Fruit fly (Drosophila melanogaster) whole organism, embryonic: ENCODE measurements around the gene AP-1mu.

Experiments used
- ATbp ChIP-seq: fragments of 200-800 bp; sonication (Bioruptor generic); optimal IDR thresholded peaks from 2 replicates; lab custom pipeline; 2017; ENCODE audit warnings: missing biosample characterization, mild to moderate bottlenecking, missing genetic modification characterization, missing genetic modification reagents
- Atf6 ChIP-seq: fragments of 200-800 bp; sonication (Bioruptor generic); IDR thresholded peaks from 2 replicates; pipeline ENCODE4 v1.3.6; 2022; ENCODE audit warnings: missing biosample characterization, missing genetic modification characterization
- Bgb ChIP-seq: fragments of 200-800 bp; sonication (Bioruptor generic); IDR thresholded peaks from 2 replicates; pipeline ENCODE4 v1.3.6; 2022; ENCODE audit warnings: missing biosample characterization, missing genetic modification characterization; ENCODE audit not compliant: partially characterized antibody
- CG10209 ChIP-seq: fragments of 200-800 bp; sonication (Bioruptor generic); optimal IDR thresholded peaks from 3 replicates; lab custom pipeline; 2017; ENCODE audit warnings: missing biosample characterization, mild to moderate bottlenecking, missing genetic modification characterization, missing genetic modification reagents
- CG1024 ChIP-seq: fragments of 200-800 bp; sonication (Bioruptor generic); IDR thresholded peaks from 2 replicates; pipeline ENCODE4 v1.3.6; 2022; ENCODE audit warnings: missing biosample characterization, missing genetic modification characterization
- CG1233 ChIP-seq: fragments of 200-800 bp; sonication (Bioruptor generic); optimal IDR thresholded peaks from 4 replicates; lab custom pipeline; 2018; ENCODE audit warnings: missing biosample characterization, mild to moderate bottlenecking, missing genetic modification characterization
- CG12391 ChIP-seq: fragments of 200-800 bp; sonication (Bioruptor generic); optimal IDR thresholded peaks from 3 replicates; lab custom pipeline; 2018; ENCODE audit warnings: missing biosample characterization, mild to moderate bottlenecking, missing genetic modification characterization, moderate library complexity
- CG12659 ChIP-seq: fragments of 200-800 bp; sonication (Bioruptor generic); optimal IDR thresholded peaks from 3 replicates; lab custom pipeline; 2017; ENCODE audit warnings: mild to moderate bottlenecking, missing biosample characterization, missing genetic modification reagents, missing genetic modification characterization
- CG15269 ChIP-seq: fragments of 200-800 bp; sonication (Bioruptor generic); optimal IDR thresholded peaks from 2 replicates; lab custom pipeline; 2018; ENCODE audit warnings: missing biosample characterization, mild to moderate bottlenecking, missing genetic modification characterization, moderate library complexity
- CG17612 ChIP-seq: fragments of 200-800 bp; sonication (Bioruptor generic); IDR thresholded peaks from 2 replicates; pipeline ENCODE4 v1.3.6; 2022; ENCODE audit warnings: missing biosample characterization, missing genetic modification characterization
- CG17912 ChIP-seq: fragments of 200-800 bp; sonication (Bioruptor generic); optimal IDR thresholded peaks from 2 replicates; lab custom pipeline; 2018; ENCODE audit warnings: missing biosample characterization, mild to moderate bottlenecking, missing genetic modification characterization
- CG18262 ChIP-seq: fragments of 200-800 bp; optimal IDR thresholded peaks from 3 replicates; lab custom pipeline; 2019; ENCODE audit warnings: missing biosample characterization, mild to moderate bottlenecking, missing genetic modification characterization, moderate library complexity
- CG18619 ChIP-seq: fragments of 200-800 bp; sonication (Bioruptor generic); optimal IDR thresholded peaks from 3 replicates; lab custom pipeline; 2017; ENCODE audit warnings: missing biosample characterization, mild to moderate bottlenecking, missing genetic modification characterization
- CG2129 ChIP-seq: fragments of 200-800 bp; sonication (Bioruptor generic); IDR thresholded peaks from 2 replicates; pipeline ENCODE4 v1.3.6; 2022; ENCODE audit warnings: missing biosample characterization, missing genetic modification characterization; ENCODE audit not compliant: partially characterized antibody
- CG2712 ChIP-seq: fragments of 200-800 bp; optimal IDR thresholded peaks from 3 replicates; lab custom pipeline; 2019; ENCODE audit warnings: missing biosample characterization, mild to moderate bottlenecking, missing genetic modification characterization, moderate library complexity
- CG30020 ChIP-seq: fragments of 200-800 bp; optimal IDR thresholded peaks from 2 replicates; lab custom pipeline; 2019; ENCODE audit warnings: missing biosample characterization, mild to moderate bottlenecking, missing genetic modification characterization, moderate library complexity
- CG31441 ChIP-seq: fragments of 200-800 bp; sonication (Bioruptor generic); IDR thresholded peaks from 2 replicates; pipeline ENCODE4 v1.3.6; 2022; ENCODE audit warnings: missing biosample characterization, missing genetic modification characterization
- CG4707 ChIP-seq: fragments of 200-800 bp; sonication (Bioruptor generic); optimal IDR thresholded peaks from 2 replicates; lab custom pipeline; 2018; ENCODE audit warnings: missing biosample characterization, mild to moderate bottlenecking, missing genetic modification characterization, moderate library complexity
- CG5180 ChIP-seq: fragments of 200-800 bp; sonication (Bioruptor generic); optimal IDR thresholded peaks from 3 replicates; lab custom pipeline; 2017; ENCODE audit warnings: missing biosample characterization, missing genetic modification characterization, mild to moderate bottlenecking, moderate library complexity, missing genetic modification reagents
- CG6175 ChIP-seq: fragments of 200-800 bp; sonication (Bioruptor generic); IDR thresholded peaks from 3 replicates; pipeline ENCODE4 v1.3.6; 2022; ENCODE audit warnings: missing biosample characterization, missing genetic modification characterization
- CG6854 ChIP-seq: fragments of 200-800 bp; sonication (Bioruptor generic); optimal IDR thresholded peaks from 3 replicates; lab custom pipeline; 2017; ENCODE audit warnings: missing biosample characterization, mild to moderate bottlenecking, missing genetic modification characterization
- CG7987 ChIP-seq: fragments of 200-800 bp; sonication (Bioruptor generic); optimal IDR thresholded peaks from 2 replicates; lab custom pipeline; 2018; ENCODE audit warnings: missing biosample characterization, mild to moderate bottlenecking, missing genetic modification characterization, moderate library complexity
- CG8388 ChIP-seq: fragments of 200-800 bp; sonication (Bioruptor generic); optimal IDR thresholded peaks from 2 replicates; lab custom pipeline; 2019; ENCODE audit warnings: missing biosample characterization, mild to moderate bottlenecking, missing genetic modification characterization, moderate library complexity
- CG9215 ChIP-seq: fragments of 200-800 bp; sonication (Bioruptor generic); IDR thresholded peaks from 2 replicates; pipeline ENCODE4 v1.3.6; 2022; ENCODE audit warnings: missing biosample characterization, missing genetic modification characterization
- CG9727 ChIP-seq: fragments of 200-800 bp; sonication (Bioruptor generic); optimal IDR thresholded peaks from 3 replicates; lab custom pipeline; 2017; ENCODE audit warnings: missing biosample characterization, mild to moderate bottlenecking, missing genetic modification characterization
- Doc3 ChIP-seq: fragments of 200-800 bp; sonication (Bioruptor generic); IDR thresholded peaks from 3 replicates; pipeline ENCODE4 v1.3.6; 2022; ENCODE audit warnings: missing biosample characterization, missing genetic modification characterization; ENCODE audit not compliant: partially characterized antibody
- Eip74EF ChIP-seq, 2 experiments: fragments of 200-800 bp in 1 of 2; fragments of >200 bp in 1 of 2; sonication (Bioruptor generic) in 1 of 2; optimal IDR thresholded peaks; 2 replicates each; lab custom pipeline; 2017 to 2019; ENCODE audit warnings: missing biosample characterization in 2 of 2, missing genetic modification characterization in 2 of 2, mild to moderate bottlenecking in 1 of 2, moderate library complexity in 1 of 2
- Fer1 ChIP-seq: fragments of 200-800 bp; sonication (Bioruptor generic); optimal IDR thresholded peaks from 2 replicates; lab custom pipeline; 2017; ENCODE audit warnings: missing biosample characterization, mild to moderate bottlenecking, missing genetic modification characterization
- Fer3 ChIP-seq: fragments of 200-800 bp; sonication (Bioruptor generic); optimal IDR thresholded peaks from 2 replicates; lab custom pipeline; 2018; ENCODE audit warnings: missing biosample characterization, mild to moderate bottlenecking, missing genetic modification characterization, moderate library complexity
- Hmr ChIP-seq: fragments of 200-800 bp; sonication (Bioruptor generic); optimal IDR thresholded peaks from 3 replicates; lab custom pipeline; 2017; ENCODE audit warnings: mild to moderate bottlenecking, missing biosample characterization, missing genetic modification reagents, missing genetic modification characterization
- Ptx1 ChIP-seq: fragments of 200-800 bp; sonication (Bioruptor generic); IDR thresholded peaks from 2 replicates; pipeline ENCODE4 v1.3.6; 2022; ENCODE audit warnings: missing biosample characterization, missing genetic modification characterization
- Sry-β ChIP-seq: fragments of 200-800 bp; sonication (Bioruptor generic); optimal IDR thresholded peaks from 2 replicates; lab custom pipeline; 2018; ENCODE audit warnings: missing biosample characterization, mild to moderate bottlenecking, missing genetic modification characterization, moderate library complexity
- Xrp1 ChIP-seq: fragments of 200-800 bp; sonication (Bioruptor generic); IDR thresholded peaks from 2 replicates; pipeline ENCODE4 v1.3.6; 2022; ENCODE audit warnings: missing biosample characterization, missing genetic modification characterization
- da ChIP-seq: fragments of 200-800 bp; sonication (Bioruptor generic); optimal IDR thresholded peaks from 2 replicates; lab custom pipeline; 2016; ENCODE audit warnings: missing biosample characterization, missing genetic modification characterization
- fu2 ChIP-seq: fragments of 200-800 bp; sonication (Bioruptor generic); optimal IDR thresholded peaks from 2 replicates; lab custom pipeline; 2016; ENCODE audit warnings: missing biosample characterization, missing genetic modification characterization
- grau ChIP-seq: fragments of 200-800 bp; optimal IDR thresholded peaks from 3 replicates; lab custom pipeline; 2019; ENCODE audit warnings: missing biosample characterization, mild to moderate bottlenecking, missing genetic modification characterization, moderate library complexity
- hb ChIP-seq: fragments of 200-800 bp; sonication (Bioruptor generic); IDR thresholded peaks from 3 replicates; pipeline ENCODE4 v1.3.6; 2022; ENCODE audit warnings: missing biosample characterization, missing genetic modification characterization; ENCODE audit not compliant: partially characterized antibody
- hth ChIP-seq: fragments of >200 bp; optimal IDR thresholded peaks from 2 replicates; lab custom pipeline; 2017; ENCODE audit warnings: inconsistent platforms
- kah ChIP-seq: fragments of 200-800 bp; sonication (Bioruptor generic); optimal IDR thresholded peaks from 2 replicates; lab custom pipeline; 2018; ENCODE audit warnings: missing biosample characterization, mild to moderate bottlenecking, missing genetic modification characterization
- ken ChIP-seq: fragments of 200-800 bp; sonication (Bioruptor generic); IDR thresholded peaks from 3 replicates; pipeline ENCODE4 v1.3.6; 2022; ENCODE audit warnings: missing biosample characterization, missing genetic modification characterization
- luna ChIP-seq: fragments of 200-800 bp; sonication (Bioruptor generic); optimal IDR thresholded peaks from 2 replicates; lab custom pipeline; 2016; ENCODE audit warnings: missing biosample characterization, missing genetic modification characterization
- nmo ChIP-seq: fragments of 200-800 bp; sonication (Bioruptor generic); optimal IDR thresholded peaks from 2 replicates; lab custom pipeline; 2018; ENCODE audit warnings: missing biosample characterization, mild to moderate bottlenecking, missing genetic modification characterization, moderate library complexity
- p53 ChIP-seq: fragments of 200-800 bp; sonication (Bioruptor generic); optimal IDR thresholded peaks from 2 replicates; lab custom pipeline; 2016; ENCODE audit warnings: missing biosample characterization, missing genetic modification characterization
- phol ChIP-seq: fragments of 200-800 bp; sonication (Bioruptor generic); optimal IDR thresholded peaks from 3 replicates; lab custom pipeline; 2018; ENCODE audit warnings: missing biosample characterization, mild to moderate bottlenecking, missing genetic modification characterization, moderate library complexity
- prd ChIP-seq, 3 experiments: fragments of >200 bp in 2 of 3; fragments of 200-800 bp in 1 of 3; sonication (Bioruptor generic) in 1 of 3; optimal IDR thresholded peaks in 2 of 3; IDR thresholded peaks in 1 of 3; 2 replicates in 2 of 3; 3 replicates in 1 of 3; pipeline versions ENCODE4 v1.3.6 to Lab custom; 2017 to 2022; ENCODE audit warnings: missing biosample characterization in 1 of 3, missing genetic modification characterization in 1 of 3
- sim ChIP-seq: fragments of 200-800 bp; sonication (Bioruptor generic); IDR thresholded peaks from 2 replicates; pipeline ENCODE4 v1.3.6; 2022; ENCODE audit warnings: missing biosample characterization, missing genetic modification characterization
- stwl ChIP-seq: fragments of 200-800 bp; sonication (Bioruptor generic); optimal IDR thresholded peaks from 3 replicates; lab custom pipeline; 2018; ENCODE audit warnings: missing biosample characterization, mild to moderate bottlenecking, missing genetic modification characterization, moderate library complexity
- trem ChIP-seq: fragments of 200-800 bp; optimal IDR thresholded peaks from 3 replicates; lab custom pipeline; 2019; ENCODE audit warnings: missing biosample characterization, mild to moderate bottlenecking, missing genetic modification characterization, moderate library complexity

Gene AP-1mu

dm6 chr3R:9551659-9552435 is 7.5 kb downstream of the AP-1mu start, which contains the start of the genes mura and RnpS1 (continued):
- no peak for TF ChIP-seq CG18619 (GFP tag; lab: Kevin White, UChicago)
- peak; percentile 31 for TF ChIP-seq Fer1
- peak; percentile 53 for TF ChIP-seq kah (GFP tag; lab: Kevin White, UChicago)
- no peak for TF ChIP-seq CG6175 (GFP tag; lab: Robert Waterston, UW)
- no peak for TF ChIP-seq Bgb (GFP tag; lab: Robert Waterston, UW)
- TF ChIP-seq CG5180 (GFP tag; lab: Kevin White, UChicago): no peak
- TF ChIP-seq luna (GFP tag; lab: Kevin White, UChicago): no peak
- TF ChIP-seq prd (optimal IDR thresholded peaks at IDR 0.05; lab: Kevin White, UChicago): no peak
- TF ChIP-seq prd (GFP tag; IDR thresholded peaks at IDR 0.05; lab: Robert Waterston, UW): no peak
- TF ChIP-seq CG12391 (tag; lab: Kevin White, UChicago): peak; percentile 27
- peak; percentile 12 for TF ChIP-seq phol
- no peak for TF ChIP-seq ATbp (GFP tag; lab: Kevin White, UChicago)
- TF ChIP-seq CG9727 (GFP tag; lab: Kevin White, UChicago): no peak
- peak; percentile 38 for TF ChIP-seq CG2712 (tag; lab: Kevin White, UChicago)
- TF ChIP-seq CG15269 (tag; lab: Kevin White, UChicago): no peak
- TF ChIP-seq nmo (GFP tag; lab: Kevin White, UChicago): peak; percentile 38
- no peak for TF ChIP-seq sim
- peak; percentile 43 for TF ChIP-seq CG12659
- TF ChIP-seq CG17612 (GFP tag; lab: Robert Waterston, UW): no peak
- no peak for TF ChIP-seq CG10209 (GFP tag; lab: Kevin White, UChicago)
- TF ChIP-seq CG1233 (GFP tag; lab: Kevin White, UChicago): no peak
- no peak for TF ChIP-seq Hmr
- TF ChIP-seq Eip74EF (GFP tag; optimal IDR thresholded peaks at IDR 0.05; lab: Kevin White, UChicago): no peak
- TF ChIP-seq CG7987 (GFP tag; lab: Kevin White, UChicago): no peak
- TF ChIP-seq fu2 (GFP tag; lab: Kevin White, UChicago): no peak
- peak; percentile 69 for TF ChIP-seq trem (tag; lab: Kevin White, UChicago)
- no peak for TF ChIP-seq Doc3
- no peak for TF ChIP-seq CG4707
- no peak for TF ChIP-seq hb
- TF ChIP-seq hth (lab: Kevin White, UChicago): no peak
- no peak for TF ChIP-seq CG8388
- no peak for TF ChIP-seq CG31441
- no peak for TF ChIP-seq CG2129 (GFP tag; lab: Robert Waterston, UW)
- no peak for TF ChIP-seq Xrp1 (GFP tag; lab: Robert Waterston, UW)
- TF ChIP-seq da (GFP tag; lab: Kevin White, UChicago): no peak
- TF ChIP-seq Atf6 (GFP tag; lab: Robert Waterston, UW): no peak
- TF ChIP-seq CG30020 (tag; lab: Kevin White, UChicago): peak; percentile 36
- peak; percentile 8 for TF ChIP-seq stwl (tag; lab: Kevin White, UChicago)
- no peak for TF ChIP-seq CG18262 (tag; lab: Kevin White, UChicago)
- TF ChIP-seq CG9215 (GFP tag; lab: Robert Waterston, UW): no peak
- TF ChIP-seq CG17912 (GFP tag; lab: Kevin White, UChicago): no peak
- TF ChIP-seq Fer3 (tag; lab: Kevin White, UChicago): no peak
- no peak for TF ChIP-seq p53
- TF ChIP-seq CG1024 (GFP tag; lab: Robert Waterston, UW): no peak
- no peak for TF ChIP-seq Sry-β (GFP tag; lab: Kevin White, UChicago)
- TF ChIP-seq CG6854 (GFP tag; lab: Kevin White, UChicago): no peak
- no peak for TF ChIP-seq ken (GFP tag; lab: Robert Waterston, UW)
- no peak for TF ChIP-seq grau (tag; lab: Kevin White, UChicago)
- TF ChIP-seq Ptx1 (GFP tag; lab: Robert Waterston, UW): no peak
